Worm (Caenorhabditis elegans) whole organism, L3 larva: ENCODE measurements around the gene F56D6.18.

ENCODE experiments used
- nhr-11 ChIP-seq: fragments of 150-350 bp; optimal IDR thresholded peaks from 2 replicates; lab custom pipeline; 2014; ENCODE audit warnings: missing biosample characterization, missing genetic modification characterization
- nhr-12 ChIP-seq: fragments of 150-350 bp; optimal IDR thresholded peaks from 2 replicates; lab custom pipeline; 2014; ENCODE audit warnings: missing biosample characterization, missing genetic modification characterization
- nhr-28 ChIP-seq: fragments of 150-350 bp; optimal IDR thresholded peaks from 2 replicates; lab custom pipeline; 2014; ENCODE audit warnings: missing biosample characterization, missing genetic modification characterization
- nhr-76 ChIP-seq: fragments of 150-350 bp; sonication (generic microtip); optimal IDR thresholded peaks from 5 replicates; lab custom pipeline; 2014; ENCODE audit warnings: missing biosample characterization, missing genetic modification characterization
- sea-2 ChIP-seq: fragments of 150-350 bp; sonication (generic microtip); optimal IDR thresholded peaks from 4 replicates; lab custom pipeline; 2014; ENCODE audit warnings: missing biosample characterization, missing genetic modification reagents, missing genetic modification characterization
- unc-62 ChIP-seq: fragments of 150-350 bp; sonication (generic microtip); optimal IDR thresholded peaks from 4 replicates; lab custom pipeline; 2014; ENCODE audit warnings: missing biosample characterization, missing genetic modification reagents, missing genetic modification characterization
- zag-1 ChIP-seq: fragments of 150-350 bp; optimal IDR thresholded peaks from 2 replicates; lab custom pipeline; 2014; ENCODE audit warnings: missing biosample characterization, missing genetic modification characterization

DNA sequence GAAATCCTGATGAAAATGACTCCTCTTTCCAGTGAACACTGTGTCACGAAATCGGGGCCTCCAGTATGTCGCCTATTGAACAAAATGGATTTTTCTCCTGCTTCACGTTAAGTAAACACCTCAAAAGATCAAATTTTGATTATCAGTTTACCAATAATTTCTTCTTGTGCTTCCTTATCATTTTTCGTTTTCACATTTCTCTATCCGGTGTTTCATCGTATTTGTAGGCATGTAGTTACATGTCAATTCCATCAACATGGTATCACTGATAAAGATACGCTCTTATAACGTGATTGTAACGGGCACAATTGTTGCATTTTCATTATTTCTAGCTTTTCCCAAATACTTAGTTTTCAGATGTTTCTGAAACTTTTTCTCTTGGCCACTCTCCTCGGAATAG is 32.7 kb upstream of the F56D6.18 start, which contains the start of gene clec-72:
- no peak for TF ChIP-seq nhr-12 (tag; lab: Kevin White, UChicago)
- no peak for TF ChIP-seq nhr-28 (tag; lab: Kevin White, UChicago)
- no peak for TF ChIP-seq nhr-11 (tag; lab: Kevin White, UChicago)
- TF ChIP-seq zag-1, result no peak
- no peak for TF ChIP-seq unc-62 (GFP tag; lab: Kevin White, UChicago)
- no peak for TF ChIP-seq sea-2 (GFP tag; lab: Kevin White, UChicago)
- no peak for TF ChIP-seq nhr-76 (tag; lab: Kevin White, UChicago)
